Fruit fly (Drosophila melanogaster) whole organism, adult: ENCODE results near the gene MFS9.

Source experiments
- CG12768 ChIP-seq: fragments of 200-800 bp; sonication (Bioruptor generic); optimal IDR thresholded peaks from 2 replicates; lab custom pipeline; 2017; ENCODE audit warnings: missing biosample characterization, missing genetic modification characterization, mild to moderate bottlenecking, moderate library complexity, missing genetic modification reagents
- CG1620 ChIP-seq: fragments of 200-800 bp; sonication (Bioruptor generic); optimal IDR thresholded peaks from 2 replicates; lab custom pipeline; 2016; ENCODE audit warnings: missing biosample characterization, missing genetic modification characterization
- CG33017 ChIP-seq: fragments of 200-800 bp; sonication (Bioruptor generic); optimal IDR thresholded peaks from 2 replicates; lab custom pipeline; 2018; ENCODE audit warnings: missing biosample characterization, mild to moderate bottlenecking, missing genetic modification characterization, moderate library complexity
- CG5204 ChIP-seq: fragments of 200-800 bp; sonication (Bioruptor generic); optimal IDR thresholded peaks from 2 replicates; lab custom pipeline; 2016; ENCODE audit warnings: missing biosample characterization, missing genetic modification characterization
- CG7101 ChIP-seq: fragments of 200-800 bp; sonication (Bioruptor generic); optimal IDR thresholded peaks from 2 replicates; lab custom pipeline; 2018; ENCODE audit warnings: missing biosample characterization, mild to moderate bottlenecking, missing genetic modification characterization, moderate library complexity
- Clk ChIP-seq: fragments of 200-800 bp; sonication (Bioruptor generic); optimal IDR thresholded peaks from 2 replicates; lab custom pipeline; 2017; ENCODE audit warnings: missing biosample characterization, missing genetic modification characterization
- Crg-1 ChIP-seq: fragments of 200-800 bp; sonication (Bioruptor generic); optimal IDR thresholded peaks from 2 replicates; lab custom pipeline; 2016; ENCODE audit warnings: missing biosample characterization, missing genetic modification characterization
- Hr96 ChIP-seq: fragments of 200-800 bp; sonication (Bioruptor generic); optimal IDR thresholded peaks from 2 replicates; lab custom pipeline; 2016; ENCODE audit warnings: missing biosample characterization, missing genetic modification characterization
- Mnt ChIP-seq: fragments of 200-800 bp; sonication (Bioruptor generic); optimal IDR thresholded peaks from 2 replicates; lab custom pipeline; 2016; ENCODE audit warnings: missing biosample characterization, mild to moderate bottlenecking, missing genetic modification characterization
- cnc ChIP-seq, 2 experiments: fragments of >200 bp; optimal IDR thresholded peaks; 2 replicates each; lab custom pipeline; 2017
- kay ChIP-seq: fragments of 200-800 bp; sonication (Bioruptor generic); peaks from one replicate; lab custom pipeline; 2016; ENCODE audit warnings: missing biosample characterization, missing genetic modification characterization, borderline replicate concordance
- pad ChIP-seq: fragments of 200-800 bp; sonication (Bioruptor generic); optimal IDR thresholded peaks from 3 replicates; lab custom pipeline; 2017; ENCODE audit warnings: missing biosample characterization, missing genetic modification characterization, mild to moderate bottlenecking, moderate library complexity, missing genetic modification reagents
- tj ChIP-seq: fragments of 200-800 bp; sonication (Bioruptor generic); optimal IDR thresholded peaks from 3 replicates; lab custom pipeline; 2017; ENCODE audit warnings: missing biosample characterization, mild to moderate bottlenecking, missing genetic modification characterization, moderate library complexity
- toe ChIP-seq: fragments of 200-800 bp; sonication (Bioruptor generic); optimal IDR thresholded peaks from 2 replicates; lab custom pipeline; 2016; ENCODE audit warnings: missing biosample characterization, missing genetic modification characterization

dm6 chr3R:20560668-20561226 lies 48.5 kb upstream of the MFS9 start, which contains the start of gene CG5191:
- no peak for TF ChIP-seq Mnt (GFP tag; lab: Kevin White, UChicago)
- no peak for TF ChIP-seq pad (GFP tag; lab: Kevin White, UChicago)
- peak; percentile 19 for TF ChIP-seq CG12768
- TF ChIP-seq cnc (optimal IDR thresholded peaks at IDR 0.05; lab: Kevin White, UChicago), result no peak
- no peak for TF ChIP-seq kay (GFP tag; lab: Kevin White, UChicago)
- TF ChIP-seq toe (GFP tag; lab: Kevin White, UChicago), result no peak
- no peak for TF ChIP-seq CG5204 (GFP tag; lab: Kevin White, UChicago)
- no peak for TF ChIP-seq CG1620 (GFP tag; lab: Kevin White, UChicago)
- TF ChIP-seq Hr96, result no peak
- TF ChIP-seq CG7101 (tag; lab: Kevin White, UChicago), result no peak
- no peak for TF ChIP-seq tj (GFP tag; lab: Kevin White, UChicago)
- no peak for TF ChIP-seq Crg-1 (GFP tag; lab: Kevin White, UChicago)
- TF ChIP-seq CG33017 (tag; lab: Kevin White, UChicago), result no peak
- TF ChIP-seq Clk, result no peak
